Comparison of ENCODE assay signal across 1 fruit fly cellular context in the genomic region with DNA sequence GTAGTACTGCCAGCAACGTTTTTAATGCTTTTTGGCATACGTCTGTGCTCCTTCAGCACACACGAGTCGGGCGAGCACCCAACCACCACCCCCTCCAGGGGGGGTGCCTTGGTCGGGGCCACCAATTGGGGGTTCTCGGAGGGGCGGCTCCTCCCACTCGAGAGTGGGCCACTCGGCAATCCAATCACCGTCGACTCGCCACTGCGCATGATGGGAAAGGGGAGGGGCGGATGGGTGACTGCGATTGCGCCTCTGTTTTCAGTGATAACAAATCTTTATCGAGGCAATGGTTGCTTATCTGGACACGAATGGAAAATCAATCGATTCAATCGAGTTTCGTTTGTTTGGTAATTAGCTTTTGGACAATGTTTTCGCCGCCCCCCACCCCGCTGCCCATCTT.
TF ChIP-seq lines count a peak whose summit lies in the region.

No protein-coding gene starts in this region.

TF ChIP-seq in whole organism, embryonic, 481 proteins besides CTCF, POLR2A, EP300 and RAD21 (continued from another document and continues in another):
- TF ChIP-seq NfI (GFP tag; optimal IDR thresholded peaks at IDR 0.05; lab: Kevin White, UChicago) (no peak), CG42726 (GFP tag; IDR thresholded peaks at IDR 0.05; lab: Robert Waterston, UW; ENCODE audit: partially characterized antibody) (0 out of 2 replicates have a peak, but pooled peaks have one; percentile 54), stwl (tag; optimal IDR thresholded peaks at IDR 0.05; lab: Kevin White, UChicago) (no peak), CG2712 (tag; optimal IDR thresholded peaks at IDR 0.05; lab: Kevin White, UChicago) (no peak), Dp (GFP tag; optimal IDR thresholded peaks at IDR 0.05; lab: Kevin White, UChicago) (no peak), MBD-R2 (GFP tag; IDR thresholded peaks at IDR 0.05; lab: Robert Waterston, UW) (no peak), B-H2 (GFP tag; optimal IDR thresholded peaks at IDR 0.05; lab: Kevin White, UChicago) (no peak), Stat92E (GFP tag; optimal IDR thresholded peaks at IDR 0.05; lab: Kevin White, UChicago) (no peak), CG11560 (tag; IDR thresholded peaks at IDR 0.05; lab: Robert Waterston, UW) (no peak), abd-A (tag; optimal IDR thresholded peaks at IDR 0.05; lab: Kevin White, UChicago) (peak; percentile 66), CG6683 (GFP tag; optimal IDR thresholded peaks at IDR 0.05; lab: Kevin White, UChicago) (no peak), fd3F (GFP tag; optimal IDR thresholded peaks at IDR 0.05; lab: Kevin White, UChicago) (no peak), ATbp (GFP tag; optimal IDR thresholded peaks at IDR 0.05; lab: Kevin White, UChicago) (no peak), run (tag; optimal IDR thresholded peaks at IDR 0.05; lab: Kevin White, UChicago) (no peak), Max (GFP tag; optimal IDR thresholded peaks at IDR 0.05; lab: Kevin White, UChicago) (no peak), zfh1 (GFP tag; IDR thresholded peaks at IDR 0.05; lab: Robert Waterston, UW) (no peak), rib (GFP tag; IDR thresholded peaks at IDR 0.05; lab: Robert Waterston, UW) (no peak), br (optimal IDR thresholded peaks at IDR 0.05; lab: Kevin White, UChicago) (no peak), wor (GFP tag; IDR thresholded peaks at IDR 0.05; lab: Robert Waterston, UW) (no peak), CG14441 (GFP tag; IDR thresholded peaks at IDR 0.05; lab: Robert Waterston, UW) (no peak), CG7556 (GFP tag; optimal IDR thresholded peaks at IDR 0.05; lab: Kevin White, UChicago) (no peak), stc (GFP tag; IDR thresholded peaks at IDR 0.05; lab: Robert Waterston, UW) (0 out of 2 replicates have a peak, but pooled peaks have one; percentile 13), kah (GFP tag; optimal IDR thresholded peaks at IDR 0.05; lab: Kevin White, UChicago) (no peak), vfl (GFP tag; optimal IDR thresholded peaks at IDR 0.05; lab: Kevin White, UChicago) (no peak), CG6272 (GFP tag; IDR thresholded peaks at IDR 0.05; lab: Robert Waterston, UW) (no peak), CG3847 (GFP tag; IDR thresholded peaks at IDR 0.05; lab: Robert Waterston, UW) (no peak), grn (GFP tag; optimal IDR thresholded peaks at IDR 0.05; lab: Kevin White, UChicago) (peak; percentile 87), Nf-YA (GFP tag; IDR thresholded peaks at IDR 0.05; lab: Robert Waterston, UW) (peak; percentile 99), jigr1 (GFP tag; IDR thresholded peaks at IDR 0.05; lab: Robert Waterston, UW) (no peak), CG15073 (GFP tag; optimal IDR thresholded peaks at IDR 0.05; lab: Kevin White, UChicago) (no peak), GATAe (GFP tag; conservative IDR thresholded peaks at IDR 0.05; lab: Robert Waterston, UW) (peak; percentile 95), Doc3 (GFP tag; IDR thresholded peaks at IDR 0.05; lab: Robert Waterston, UW; ENCODE audit: partially characterized antibody) (no peak), gt (GFP tag; IDR thresholded peaks at IDR 0.05; lab: Robert Waterston, UW) (no peak), CG4854 (GFP tag; optimal IDR thresholded peaks at IDR 0.05; lab: Kevin White, UChicago) (no peak), wdn (GFP tag; IDR thresholded peaks at IDR 0.05; lab: Robert Waterston, UW) (no peak), zfh2 (GFP tag; optimal IDR thresholded peaks at IDR 0.05; lab: Kevin White, UChicago) (no peak), bcd (GFP tag; optimal IDR thresholded peaks at IDR 0.05; lab: Kevin White, UChicago) (no peak), CG43689 (GFP tag; IDR thresholded peaks at IDR 0.05; lab: Robert Waterston, UW) (no peak), tna (GFP tag; IDR thresholded peaks at IDR 0.05; lab: Robert Waterston, UW; ENCODE audit: partially characterized antibody) (no peak), CG9797 (GFP tag; optimal IDR thresholded peaks at IDR 0.05; lab: Kevin White, UChicago) (no peak), CG9437 (GFP tag; optimal IDR thresholded peaks at IDR 0.05; lab: Kevin White, UChicago) (no peak), CG2875 (GFP tag; optimal IDR thresholded peaks at IDR 0.05; lab: Kevin White, UChicago) (no peak), luna (GFP tag; optimal IDR thresholded peaks at IDR 0.05; lab: Kevin White, UChicago) (no peak), hkb (optimal IDR thresholded peaks at IDR 0.05; lab: Kevin White, UChicago) (no peak), hkb (GFP tag; IDR thresholded peaks at IDR 0.05; lab: Robert Waterston, UW) (no peak), Atf3 (GFP tag; optimal IDR thresholded peaks at IDR 0.05; lab: Kevin White, UChicago) (no peak), CG15269 (tag; optimal IDR thresholded peaks at IDR 0.05; lab: Kevin White, UChicago) (no peak), toy (GFP tag; IDR thresholded peaks at IDR 0.05; lab: Robert Waterston, UW) (no peak), Dfd (GFP tag; optimal IDR thresholded peaks at IDR 0.05; lab: Kevin White, UChicago) (no peak), CG10366 (GFP tag; IDR thresholded peaks at IDR 0.05; lab: Robert Waterston, UW) (no peak), CG3726 (GFP tag; IDR thresholded peaks at IDR 0.05; lab: Robert Waterston, UW) (0 out of 3 replicates have a peak, but pooled peaks have one; percentile 7), CG32772 (GFP tag; IDR thresholded peaks at IDR 0.05; lab: Robert Waterston, UW) (no peak), cwo (GFP tag; optimal IDR thresholded peaks at IDR 0.05; lab: Kevin White, UChicago) (no peak), maf-S (GFP tag; optimal IDR thresholded peaks at IDR 0.05; lab: Kevin White, UChicago) (no peak), CG14667 (GFP tag; IDR thresholded peaks at IDR 0.05; lab: Robert Waterston, UW) (no peak), insv (GFP tag; optimal IDR thresholded peaks at IDR 0.05; lab: Kevin White, UChicago) (no peak), CG14050 (GFP tag; IDR thresholded peaks at IDR 0.05; lab: Robert Waterston, UW) (no peak), fu2 (GFP tag; optimal IDR thresholded peaks at IDR 0.05; lab: Kevin White, UChicago) (no peak), CG9609 (GFP tag; optimal IDR thresholded peaks at IDR 0.05; lab: Kevin White, UChicago) (no peak), CG17359 (tag; optimal IDR thresholded peaks at IDR 0.05; lab: Kevin White, UChicago) (no peak), fd64A (GFP tag; optimal IDR thresholded peaks at IDR 0.05; lab: Kevin White, UChicago) (no peak), Side (GFP tag; optimal IDR thresholded peaks at IDR 0.05; lab: Kevin White, UChicago) (no peak), CG13775 (GFP tag; optimal IDR thresholded peaks at IDR 0.05; lab: Kevin White, UChicago) (no peak), Bgb (GFP tag; IDR thresholded peaks at IDR 0.05; lab: Robert Waterston, UW; ENCODE audit: partially characterized antibody) (peak; percentile 30; the same call in 1 of the 2 replicates), gcm (GFP tag; optimal IDR thresholded peaks at IDR 0.05; lab: Kevin White, UChicago) (no peak), CG6254 (GFP tag; optimal IDR thresholded peaks at IDR 0.05; lab: Kevin White, UChicago) (no peak), CG10147 (GFP tag; optimal IDR thresholded peaks at IDR 0.05; lab: Kevin White, UChicago) (no peak), onecut (GFP tag; IDR thresholded peaks at IDR 0.05; lab: Robert Waterston, UW) (no peak; the same call in 1 of the 2 replicates), shn (GFP tag; optimal IDR thresholded peaks at IDR 0.05; lab: Kevin White, UChicago) (no peak), sens (GFP tag; lab: Kevin White, UChicago) (no peak), CG4328 (GFP tag; optimal IDR thresholded peaks at IDR 0.05; lab: Kevin White, UChicago) (no peak), Dll (GFP tag; IDR thresholded peaks at IDR 0.05; lab: Robert Waterston, UW; ENCODE audit: partially characterized antibody) (no peak), CG17829 (tag; optimal IDR thresholded peaks at IDR 0.05; lab: Kevin White, UChicago) (no peak), CkIIα-i1 (GFP tag; IDR thresholded peaks at IDR 0.05; lab: Robert Waterston, UW) (no peak), caup (GFP tag; optimal IDR thresholded peaks at IDR 0.05; lab: Kevin White, UChicago; ENCODE audit: severe bottlenecking) (no peak), Kr (GFP tag; optimal IDR thresholded peaks at IDR 0.05; lab: Kevin White, UChicago) (no peak), salm (tag; optimal IDR thresholded peaks at IDR 0.05; lab: Kevin White, UChicago) (no peak), seq (GFP tag; IDR thresholded peaks at IDR 0.05; lab: Robert Waterston, UW) (no peak), HLH54F (GFP tag; optimal IDR thresholded peaks at IDR 0.05; lab: Kevin White, UChicago) (no peak), CG9817 (tag; optimal IDR thresholded peaks at IDR 0.05; lab: Kevin White, UChicago) (no peak), cas (GFP tag; IDR thresholded peaks at IDR 0.05; lab: Robert Waterston, UW) (no peak), HmgZ (tag; optimal IDR thresholded peaks at IDR 0.05; lab: Kevin White, UChicago) (peak; percentile 34), sug (tag; optimal IDR thresholded peaks at IDR 0.05; lab: Kevin White, UChicago) (peak; percentile 85), vnd (GFP tag; IDR thresholded peaks at IDR 0.05; lab: Robert Waterston, UW; ENCODE audit: partially characterized antibody) (no peak), dysf (GFP tag; IDR thresholded peaks at IDR 0.05; lab: Robert Waterston, UW) (no peak), Dip3 (GFP tag; optimal IDR thresholded peaks at IDR 0.05; lab: Kevin White, UChicago) (no peak), Spps (tag; optimal IDR thresholded peaks at IDR 0.05; lab: Kevin White, UChicago) (no peak), al (GFP tag; IDR thresholded peaks at IDR 0.05; lab: Robert Waterston, UW) (no peak), HLH3B (GFP tag; IDR thresholded peaks at IDR 0.05; lab: Robert Waterston, UW) (no peak), Ets65A (GFP tag; lab: Kevin White, UChicago) (no peak), Myb (GFP tag; optimal IDR thresholded peaks at IDR 0.05; lab: Kevin White, UChicago) (no peak), CG11093 (GFP tag; IDR thresholded peaks at IDR 0.05; lab: Robert Waterston, UW) (no peak), inv (GFP tag; IDR thresholded peaks at IDR 0.05; lab: Robert Waterston, UW; ENCODE audit: partially characterized antibody) (no peak), CG8478 (optimal IDR thresholded peaks at IDR 0.05; lab: Kevin White, UChicago) (no peak), Bdp1 (GFP tag; optimal IDR thresholded peaks at IDR 0.05; lab: Kevin White, UChicago) (no peak), Nf-YC (tag; optimal IDR thresholded peaks at IDR 0.05; lab: Kevin White, UChicago) (peak; percentile 99), CG10959 (GFP tag; IDR thresholded peaks at IDR 0.05; lab: Robert Waterston, UW) (no peak), fru (optimal IDR thresholded peaks at IDR 0.05; lab: Kevin White, UChicago) (no peak), pnt (GFP tag; optimal IDR thresholded peaks at IDR 0.05; lab: Kevin White, UChicago) (no peak), Dek (tag; optimal IDR thresholded peaks at IDR 0.05; lab: Kevin White, UChicago) (no peak), Rx (GFP tag; IDR thresholded peaks at IDR 0.05; lab: Robert Waterston, UW) (no peak), CG4360 (GFP tag; IDR thresholded peaks at IDR 0.05; lab: Robert Waterston, UW) (no peak), CG13287 (GFP tag; IDR thresholded peaks at IDR 0.05; lab: Robert Waterston, UW; ENCODE audit: partially characterized antibody) (peak; percentile 7; the same call in 1 of the 2 replicates), CG13624 (GFP tag; optimal IDR thresholded peaks at IDR 0.05; lab: Kevin White, UChicago) (no peak), ewg (GFP tag; optimal IDR thresholded peaks at IDR 0.05; lab: Kevin White, UChicago) (peak; percentile 73), ap (GFP tag; IDR thresholded peaks at IDR 0.05; lab: Robert Waterston, UW) (no peak), CG31224 (GFP tag; IDR thresholded peaks at IDR 0.05; lab: Robert Waterston, UW) (no peak), CG10321 (GFP tag; IDR thresholded peaks at IDR 0.05; lab: Robert Waterston, UW) (peak; percentile 93), crc (GFP tag; optimal IDR thresholded peaks at IDR 0.05; lab: Kevin White, UChicago) (no peak), CG32532 (GFP tag; IDR thresholded peaks at IDR 0.05; lab: Robert Waterston, UW) (peak; percentile 22; the same call in 1 of the 2 replicates), CG6689 (GFP tag; IDR thresholded peaks at IDR 0.05; lab: Robert Waterston, UW) (no peak), H15 (GFP tag; IDR thresholded peaks at IDR 0.05; lab: Robert Waterston, UW) (no peak), CG1233 (GFP tag; optimal IDR thresholded peaks at IDR 0.05; lab: Kevin White, UChicago) (no peak), eve (GFP tag; optimal IDR thresholded peaks at IDR 0.05; lab: Kevin White, UChicago) (no peak), NK7.1 (GFP tag; optimal IDR thresholded peaks at IDR 0.05; lab: Kevin White, UChicago) (no peak), Six4 (GFP tag; optimal IDR thresholded peaks at IDR 0.05; lab: Kevin White, UChicago) (no peak), lola (GFP tag; optimal IDR thresholded peaks at IDR 0.05; lab: Kevin White, UChicago) (peak in 1 of 3 experiments; percentile 29), CG10274 (GFP tag; optimal IDR thresholded peaks at IDR 0.05; lab: Kevin White, UChicago) (no peak), CG4404 (GFP tag; IDR thresholded peaks at IDR 0.05; lab: Robert Waterston, UW) (no peak), bbx (GFP tag; IDR thresholded peaks at IDR 0.05; lab: Robert Waterston, UW; ENCODE audit: partially characterized antibody) (no peak; the same call in 1 of the 2 replicates), CG1832 (GFP tag; optimal IDR thresholded peaks at IDR 0.05; lab: Kevin White, UChicago) (peak; percentile 77), CG30431 (GFP tag; optimal IDR thresholded peaks at IDR 0.05; lab: Kevin White, UChicago) (no peak), jumu (GFP tag; optimal IDR thresholded peaks at IDR 0.05; lab: Kevin White, UChicago) (no peak), zf30C (GFP tag; optimal IDR thresholded peaks at IDR 0.05; lab: Kevin White, UChicago) (no peak), CG1647 (GFP tag; optimal IDR thresholded peaks at IDR 0.05; lab: Kevin White, UChicago) (no peak), CG12659 (GFP tag; optimal IDR thresholded peaks at IDR 0.05; lab: Kevin White, UChicago) (no peak), CG30403 (GFP tag; optimal IDR thresholded peaks at IDR 0.05; lab: Kevin White, UChicago) (no peak), Taf1 (GFP tag; IDR thresholded peaks at IDR 0.05; lab: Robert Waterston, UW) (no peak), ftz-f1 (GFP tag; optimal IDR thresholded peaks at IDR 0.05; lab: Kevin White, UChicago) (peak; percentile 47), CG2889 (GFP tag; IDR thresholded peaks at IDR 0.05; lab: Robert Waterston, UW) (no peak), MESR4 (GFP tag; optimal IDR thresholded peaks at IDR 0.05; lab: Kevin White, UChicago) (no peak), YL-1 (GFP tag; optimal IDR thresholded peaks at IDR 0.05; lab: Kevin White, UChicago) (no peak), nmo (GFP tag; optimal IDR thresholded peaks at IDR 0.05; lab: Kevin White, UChicago) (no peak), crol (GFP tag; IDR thresholded peaks at IDR 0.05; lab: Robert Waterston, UW) (peak; percentile 99)
